Fruit fly (Drosophila melanogaster) whole organism, wandering third instar larva: ENCODE data around the gene CG43999.
A peak's percentile ranks its signal among the peaks of the same experiment; 100 is the strongest.

Experiments used
- CG32264 ChIP-seq: fragments of 200-800 bp; sonication (Bioruptor generic); optimal IDR thresholded peaks from 2 replicates; lab custom pipeline; 2016; ENCODE audit warnings: missing biosample characterization, missing genetic modification characterization
- CG9705 ChIP-seq: fragments of 200-800 bp; sonication (Bioruptor generic); optimal IDR thresholded peaks from 2 replicates; lab custom pipeline; 2018; ENCODE audit warnings: missing biosample characterization, mild to moderate bottlenecking, missing genetic modification characterization
- Dfd ChIP-seq: fragments of >200 bp; optimal IDR thresholded peaks from 2 replicates; lab custom pipeline; 2017; ENCODE audit warnings: missing biosample characterization, missing genetic modification characterization
- Dif ChIP-seq: fragments of 200-275, 200-300 bp; sonication (Bioruptor generic); optimal IDR thresholded peaks from 2 replicates; lab custom pipeline; 2018; ENCODE audit warnings: missing biosample characterization, missing genetic modification characterization; ENCODE audit not compliant: partially characterized antibody
- HLH106 ChIP-seq: fragments of 200-800 bp; optimal IDR thresholded peaks from 3 replicates; lab custom pipeline; 2019; ENCODE audit warnings: missing biosample characterization, mild to moderate bottlenecking, missing genetic modification characterization, moderate library complexity
- Hnf4 ChIP-seq: fragments of 200-800 bp; sonication (Bioruptor generic); optimal IDR thresholded peaks from 2 replicates; lab custom pipeline; 2016; ENCODE audit warnings: missing biosample characterization, mild to moderate bottlenecking, missing genetic modification characterization
- Hr83 ChIP-seq: fragments of 200-300 bp; sonication (Bioruptor generic); optimal IDR thresholded peaks from 2 replicates; lab custom pipeline; 2016; ENCODE audit warnings: missing biosample characterization, mild to moderate bottlenecking, missing genetic modification characterization, moderate library complexity; ENCODE audit not compliant: poor library complexity, severe bottlenecking
- Jra ChIP-seq: sonication (Bioruptor generic); optimal IDR thresholded peaks from 2 replicates; lab custom pipeline; 2016; ENCODE audit warnings: missing biosample characterization, missing genetic modification characterization
- Myc ChIP-seq: fragments of >200 bp; optimal IDR thresholded peaks from 2 replicates; lab custom pipeline; 2017
- N ChIP-seq: fragments of >200 bp; optimal IDR thresholded peaks from 2 replicates; lab custom pipeline; 2018; ENCODE audit warnings: missing biosample characterization, missing external identifiers, missing genetic modification characterization
- OdsH ChIP-seq: fragments of 200-800 bp; sonication (Bioruptor generic); optimal IDR thresholded peaks from 2 replicates; lab custom pipeline; 2016; ENCODE audit warnings: missing biosample characterization, mild to moderate bottlenecking, missing genetic modification characterization
- Rel ChIP-seq, 2 experiments: fragments of 200-800 bp; sonication (Bioruptor generic) in 1 of 2; optimal IDR thresholded peaks; 2 replicates in 1 of 2; 3 replicates in 1 of 2; lab custom pipeline; 2016 to 2019; ENCODE audit warnings: mild to moderate bottlenecking in 2 of 2, missing biosample characterization in 2 of 2, missing genetic modification characterization in 2 of 2, moderate library complexity in 1 of 2
- Sp1 ChIP-seq: fragments of 200-800 bp; sonication (Bioruptor generic); optimal IDR thresholded peaks from 3 replicates; lab custom pipeline; 2019; ENCODE audit warnings: missing biosample characterization, mild to moderate bottlenecking, missing genetic modification characterization, moderate library complexity
- br ChIP-seq: fragments of 200-800 bp; sonication (Bioruptor generic); optimal IDR thresholded peaks from 2 replicates; lab custom pipeline; 2016; ENCODE audit warnings: missing biosample characterization, missing genetic modification characterization
- dl ChIP-seq, 2 experiments: fragments of 175-275, 200-275 bp in 1 of 2; fragments of 200-275 bp in 1 of 2; sonication (Bioruptor generic); optimal IDR thresholded peaks; lab custom pipeline; 2018; ENCODE audit warnings: mild to moderate bottlenecking in 2 of 2, missing biosample characterization in 2 of 2, missing genetic modification characterization in 2 of 2, moderate library complexity in 2 of 2; ENCODE audit not compliant: partially characterized antibody in 2 of 2, insufficient read depth in 1 of 2
- dmrt93B ChIP-seq: fragments of 200-800 bp; sonication (Bioruptor generic); optimal IDR thresholded peaks from 2 replicates; lab custom pipeline; 2018; ENCODE audit warnings: missing biosample characterization, mild to moderate bottlenecking, missing genetic modification characterization
- dsf ChIP-seq: sonication (Bioruptor generic); optimal IDR thresholded peaks from 2 replicates; lab custom pipeline; 2016; ENCODE audit warnings: missing biosample characterization, missing genetic modification characterization, borderline replicate concordance
- ey ChIP-seq: fragments of 200-800 bp; sonication (Bioruptor generic); optimal IDR thresholded peaks from 2 replicates; lab custom pipeline; 2016; ENCODE audit warnings: missing biosample characterization, missing genetic modification characterization
- foxo ChIP-seq, 2 experiments: fragments of 200-800 bp; sonication (Bioruptor generic); optimal IDR thresholded peaks; 2 replicates in 1 of 2; 3 replicates in 1 of 2; lab custom pipeline; 2016 to 2017; ENCODE audit warnings: missing biosample characterization in 2 of 2, missing genetic modification characterization in 2 of 2
- h ChIP-seq: fragments of 200-800 bp; sonication (Bioruptor generic); optimal IDR thresholded peaks from 3 replicates; lab custom pipeline; 2016; ENCODE audit warnings: missing biosample characterization, mild to moderate bottlenecking, missing genetic modification characterization
- lola ChIP-seq: fragments of >200 bp; optimal IDR thresholded peaks from 2 replicates; lab custom pipeline; 2017; ENCODE audit warnings: missing biosample characterization, missing genetic modification characterization
- pan ChIP-seq: fragments of >200 bp; optimal IDR thresholded peaks from 2 replicates; lab custom pipeline; 2017
- rgr ChIP-seq: fragments of 200-800 bp; sonication (Bioruptor generic); optimal IDR thresholded peaks from 3 replicates; lab custom pipeline; 2016; ENCODE audit warnings: missing biosample characterization, mild to moderate bottlenecking, missing genetic modification characterization
- sage ChIP-seq: fragments of 200-800 bp; sonication (Bioruptor generic); optimal IDR thresholded peaks from 2 replicates; lab custom pipeline; 2016; ENCODE audit warnings: missing biosample characterization, mild to moderate bottlenecking, missing genetic modification characterization
- sv ChIP-seq: fragments of 200-800 bp; sonication (Bioruptor generic); optimal IDR thresholded peaks from 3 replicates; lab custom pipeline; 2016; ENCODE audit warnings: missing biosample characterization, missing genetic modification characterization
- tai ChIP-seq: sonication (Bioruptor generic); optimal IDR thresholded peaks from 2 replicates; lab custom pipeline; 2016; ENCODE audit warnings: missing biosample characterization, missing genetic modification characterization
- usp ChIP-seq: fragments of >200 bp; optimal IDR thresholded peaks from 2 replicates; lab custom pipeline; 2017; ENCODE audit warnings: missing biosample characterization, missing genetic modification characterization
- woc ChIP-seq: sonication (Bioruptor generic); optimal IDR thresholded peaks from 2 replicates; lab custom pipeline; 2016; ENCODE audit warnings: missing biosample characterization, mild to moderate bottlenecking, missing genetic modification characterization

The CG43999 gene

DNA sequence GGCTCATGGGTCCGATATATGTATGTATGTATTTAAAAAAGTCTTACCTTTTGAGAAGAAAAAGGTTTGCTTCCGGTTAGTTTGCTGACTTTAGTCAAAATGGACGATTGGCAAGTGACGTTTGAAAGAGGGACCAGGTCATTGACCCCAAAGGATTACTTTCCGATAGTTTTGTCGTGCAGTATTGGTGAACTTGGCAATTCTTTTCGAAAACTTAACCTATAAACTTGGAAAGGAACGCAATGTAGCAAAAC is 4.6 kb upstream of the CG43999 start, which contains the start of gene RpS19b:
TSS of gene RpS19b (minus strand) at position 101 of the 254 bp plus-strand sequence.
- TF ChIP-seq lola (GFP tag; lab: Kevin White, UChicago) (no peak), Hnf4 (GFP tag; lab: Kevin White, UChicago) (no peak), foxo (GFP tag; optimal IDR thresholded peaks at IDR 0.05; lab: Kevin White, UChicago) (no peak), ey (GFP tag; lab: Kevin White, UChicago) (no peak), tai (GFP tag; lab: Kevin White, UChicago) (no peak)

DNA sequence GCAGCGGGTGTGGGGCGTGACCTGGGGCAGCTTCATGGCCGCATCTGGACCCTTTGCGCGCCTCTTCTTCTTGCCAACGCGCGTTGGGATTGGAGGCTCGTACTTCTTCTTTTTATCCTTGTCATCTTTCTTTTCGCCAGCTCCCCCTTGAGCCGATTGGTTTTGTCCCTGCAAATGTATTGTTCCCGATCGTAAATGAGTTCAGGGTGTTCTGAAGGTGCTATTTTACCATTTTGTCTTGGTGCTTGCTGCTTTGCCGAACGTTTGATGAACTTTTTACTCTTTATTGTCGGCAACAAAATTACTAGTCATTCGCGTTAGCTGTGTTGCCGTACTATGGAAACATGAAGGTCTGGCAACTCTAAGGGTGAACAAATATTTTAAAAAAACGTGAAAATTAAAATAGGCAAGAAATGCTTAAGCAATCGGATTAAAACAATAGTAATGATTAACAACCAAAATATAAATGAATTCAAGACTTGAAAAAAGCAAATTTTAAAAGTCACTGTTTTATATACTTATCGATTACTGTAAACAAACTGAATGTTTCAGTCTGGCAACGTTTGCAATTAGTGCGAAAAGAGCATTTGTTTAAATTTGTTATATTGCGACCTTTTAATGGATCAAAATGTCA is 2.4 kb upstream of the CG43999 start, which contains the start of the genes Rpt2 and CG13599:
TSS of gene Rpt2 (minus strand) at position 464 of the 634 bp plus-strand sequence.
TSS of gene CG13599 (plus strand) at position 545 of the 634 bp plus-strand sequence.
- TF ChIP-seq rgr (GFP tag; lab: Kevin White, UChicago) (peak; percentile 6), Jra (GFP tag; lab: Kevin White, UChicago) (peak; percentile 33), HLH106 (tag; lab: Kevin White, UChicago) (no peak), Sp1 (peak; percentile 14), Dif (GFP tag; lab: Kevin White, UChicago) (no peak), Rel (GFP tag; optimal IDR thresholded peaks at IDR 0.05; lab: Kevin White, UChicago) (no peak), Rel (tag; optimal IDR thresholded peaks at IDR 0.05; lab: Kevin White, UChicago) (peak; percentile 9), foxo (GFP tag; optimal IDR thresholded peaks at IDR 0.05; lab: Kevin White, UChicago) (peak in 1 of 2 experiments; percentile 24), h (GFP tag; lab: Kevin White, UChicago) (peak; percentile 2)

DNA sequence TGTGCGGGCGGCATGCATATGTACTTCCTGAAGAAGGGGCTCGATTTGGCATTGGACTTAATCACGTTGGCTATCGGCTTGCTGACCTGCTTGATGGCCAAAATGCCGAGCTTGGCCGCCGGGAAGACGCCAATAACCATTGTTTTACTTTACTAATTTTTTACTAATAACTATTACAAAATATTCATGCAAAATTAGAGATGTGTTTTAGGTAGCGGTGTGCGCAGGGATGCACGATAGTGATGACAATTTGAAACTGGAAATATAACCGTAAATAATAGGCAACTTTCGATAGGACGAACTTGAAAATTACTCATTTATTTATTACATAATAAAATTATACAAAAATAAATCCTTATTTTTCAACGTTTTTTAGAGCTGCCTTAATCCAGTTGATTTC is 1.4 kb downstream of the CG43999 start, which contains the start of gene CG13601:
TSS of gene CG13601 (minus strand) at position 206 of the 400 bp plus-strand sequence.
- no peak for TF ChIP-seq N (GFP tag; lab: Kevin White, UChicago)
- peak; percentile 5 for TF ChIP-seq rgr (GFP tag; lab: Kevin White, UChicago)
- no peak for TF ChIP-seq Myc (lab: Kevin White, UChicago)
- peak; percentile 26 for TF ChIP-seq HLH106 (tag; lab: Kevin White, UChicago)
- no peak for TF ChIP-seq br
- TF ChIP-seq h (GFP tag; lab: Kevin White, UChicago): peak; percentile 4
- peak; percentile 31 for TF ChIP-seq Hr83 (GFP tag; lab: Kevin White, UChicago)
- TF ChIP-seq Jra (GFP tag; lab: Kevin White, UChicago): peak; percentile 21
- TF ChIP-seq ey (GFP tag; lab: Kevin White, UChicago): peak; percentile 23
- peak in 1 of 2 experiments; percentile 47 for TF ChIP-seq foxo (GFP tag; optimal IDR thresholded peaks at IDR 0.05; lab: Kevin White, UChicago)
- TF ChIP-seq woc: peak; percentile 3
- no peak for TF ChIP-seq Rel (GFP tag; optimal IDR thresholded peaks at IDR 0.05; lab: Kevin White, UChicago)
- TF ChIP-seq Rel (tag; optimal IDR thresholded peaks at IDR 0.05; lab: Kevin White, UChicago): no peak
- no peak for TF ChIP-seq dl (GFP tag; optimal IDR thresholded peaks at IDR 0.05; lab: Kevin White, UChicago; ENCODE audit: insufficient read depth in 1 of 2, partially characterized antibody in 2 of 2)
- TF ChIP-seq sv (GFP tag; lab: Kevin White, UChicago): peak; percentile 16
- TF ChIP-seq OdsH (GFP tag; lab: Kevin White, UChicago): peak; percentile 17

DNA sequence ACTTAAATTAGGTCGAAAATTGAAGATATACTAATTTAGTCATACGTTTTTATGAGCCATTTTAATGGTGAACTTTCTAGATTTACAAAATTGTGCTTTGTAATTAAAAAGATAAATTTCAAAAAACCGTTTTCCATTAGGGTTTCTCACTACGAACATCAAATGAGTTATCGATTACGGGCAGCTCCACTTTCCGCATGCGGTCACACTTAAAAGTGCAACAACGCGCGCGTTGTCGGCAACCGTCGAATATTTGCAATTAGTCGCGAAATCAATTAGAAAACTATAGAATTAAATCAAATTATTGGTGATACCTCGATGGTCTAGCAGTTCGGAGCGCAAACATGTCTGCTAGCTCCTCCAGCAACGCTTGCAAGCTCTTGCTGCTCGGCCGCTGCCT is 4.6 kb downstream of the CG43999 start, which contains the start of gene Ndc1:
TSS of gene Ndc1 (plus strand) at position 200 of the 400 bp plus-strand sequence.
- TF ChIP-seq ey (GFP tag; lab: Kevin White, UChicago) (no peak), Hr83 (GFP tag; lab: Kevin White, UChicago) (no peak), tai (GFP tag; lab: Kevin White, UChicago) (no peak), N (GFP tag; lab: Kevin White, UChicago) (no peak), dsf (no peak), h (GFP tag; lab: Kevin White, UChicago) (no peak), HLH106 (tag; lab: Kevin White, UChicago) (no peak), dl (GFP tag; optimal IDR thresholded peaks at IDR 0.05; lab: Kevin White, UChicago; ENCODE audit: insufficient read depth in 1 of 2, partially characterized antibody in 2 of 2) (no peak), pan (lab: Kevin White, UChicago) (no peak), Sp1 (no peak), CG32264 (GFP tag; lab: Kevin White, UChicago) (no peak)

DNA sequence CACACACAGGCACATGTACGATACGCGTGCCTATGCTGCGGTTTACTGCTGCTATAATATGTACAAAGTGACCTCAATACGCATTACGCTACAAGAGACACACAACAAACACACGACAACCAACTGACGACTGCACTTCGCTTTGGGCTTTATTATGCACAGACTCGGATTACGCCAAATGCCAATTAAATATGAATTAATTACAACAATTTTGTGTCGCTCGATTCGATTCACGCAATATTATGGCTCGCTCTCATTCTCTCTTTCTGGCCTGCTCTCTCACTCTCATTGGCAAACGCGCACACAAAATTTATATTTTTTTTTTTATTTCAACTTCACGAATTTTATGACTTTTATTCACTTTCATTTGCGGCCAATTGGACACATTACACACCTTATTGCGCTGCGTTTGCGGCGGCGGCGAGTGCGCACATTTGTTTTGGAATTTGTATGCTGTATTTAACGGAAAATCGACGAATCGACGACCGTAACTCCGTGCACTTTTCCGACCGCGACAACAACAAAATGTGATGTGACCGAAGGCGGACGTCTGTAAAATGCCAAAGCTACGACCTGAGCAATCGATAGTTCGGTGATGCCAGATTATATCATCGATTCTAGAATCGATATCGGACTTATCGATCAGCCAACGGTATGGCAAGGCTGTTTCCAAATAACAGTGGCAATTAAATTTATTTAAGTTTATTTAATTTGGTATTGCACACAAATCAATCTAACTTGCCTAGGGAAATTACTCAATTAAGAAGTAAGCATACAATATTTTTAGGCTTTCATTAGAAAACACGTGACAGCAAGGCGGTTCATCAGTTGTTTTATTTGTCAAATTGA is 6.1 kb downstream of the CG43999 start, which contains the start of the genes sba and CG31141:
TSS of gene sba (minus strand) at position 472 of the 849 bp plus-strand sequence.
TSS of gene CG31141 (plus strand) at position 799 of the 849 bp plus-strand sequence.
- TF ChIP-seq Hr83 (GFP tag; lab: Kevin White, UChicago): peak; percentile 62
- no peak for TF ChIP-seq Myc (lab: Kevin White, UChicago)
- TF ChIP-seq Dfd (GFP tag; lab: Kevin White, UChicago): no peak
- TF ChIP-seq Rel (GFP tag; optimal IDR thresholded peaks at IDR 0.05; lab: Kevin White, UChicago): no peak
- peak; percentile 33 for TF ChIP-seq Rel (tag; optimal IDR thresholded peaks at IDR 0.05; lab: Kevin White, UChicago)
- peak; percentile 19 for TF ChIP-seq rgr (GFP tag; lab: Kevin White, UChicago)
- TF ChIP-seq Jra (GFP tag; lab: Kevin White, UChicago): peak; percentile 38
- no peak for TF ChIP-seq ey (GFP tag; lab: Kevin White, UChicago)
- no peak for TF ChIP-seq dsf
- no peak for TF ChIP-seq pan (lab: Kevin White, UChicago)
- TF ChIP-seq usp (GFP tag; lab: Kevin White, UChicago): no peak
- TF ChIP-seq dmrt93B (GFP tag; lab: Kevin White, UChicago): no peak
- peak; percentile 25 for TF ChIP-seq Dif (GFP tag; lab: Kevin White, UChicago)
- peak; percentile 18 for TF ChIP-seq h (GFP tag; lab: Kevin White, UChicago)
- TF ChIP-seq sage: no peak
- no peak for TF ChIP-seq OdsH (GFP tag; lab: Kevin White, UChicago)
- TF ChIP-seq br: no peak
- TF ChIP-seq Hnf4 (GFP tag; lab: Kevin White, UChicago): peak; percentile 40
- TF ChIP-seq CG9705 (GFP tag; lab: Kevin White, UChicago): no peak
- TF ChIP-seq CG32264 (GFP tag; lab: Kevin White, UChicago): no peak
- TF ChIP-seq Sp1: peak; percentile 58
